Worm (Caenorhabditis elegans): ENCODE measurements around the gene T01B11.1.

DNA sequence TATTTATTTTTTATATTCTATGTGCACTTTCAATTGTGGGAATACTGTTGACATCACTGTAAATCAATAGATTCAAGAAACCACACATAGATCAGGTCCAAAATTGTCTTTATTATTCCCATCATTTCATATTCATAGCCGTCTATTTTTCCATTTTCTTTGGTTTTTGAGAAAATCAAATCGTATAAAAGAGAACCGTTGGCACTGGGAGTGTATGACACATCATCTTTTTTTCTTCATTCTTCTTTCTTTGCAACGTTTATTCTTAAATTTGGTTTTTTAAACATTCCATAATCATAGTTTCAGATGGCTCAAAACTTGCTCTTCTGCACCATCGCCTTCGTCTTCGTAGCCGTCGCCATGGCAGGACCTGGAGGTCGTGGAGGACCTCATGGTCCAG, 42.9 kb downstream of the T01B11.1 start, which contains the start of gene srlf-2:
- TF ChIP-seq Y67H2A.10 (GFP tag; conservative IDR thresholded peaks at IDR 0.05): no peak
- no peak for TF ChIP-seq athp-1 (tag; optimal IDR thresholded peaks at IDR 0.05)
- TF ChIP-seq lag-1 (GFP tag; IDR thresholded peaks at IDR 0.05): no peak
- no peak for TF ChIP-seq lin-35 (GFP tag; optimal IDR thresholded peaks at IDR 0.05)
- no peak for TF ChIP-seq dpl-1 (GFP tag; optimal IDR thresholded peaks at IDR 0.05)
- no peak for TF ChIP-seq gei-17 (GFP tag; optimal IDR thresholded peaks at IDR 0.05)
- no peak for TF ChIP-seq cebp-2 (GFP tag; IDR thresholded peaks at IDR 0.05)

Data from whole organism, young adult.